Worm (Caenorhabditis elegans) whole organism, early embryonic: ENCODE measurements around the gene latd-1.

Experiments
- B0310.2 ChIP-seq: sonication (generic microtip); optimal IDR thresholded peaks from 2 replicates; lab custom pipeline; 2016; ENCODE audit warnings: mild to moderate bottlenecking, missing genetic modification characterization, missing compliant biosample characterization
- ama-1 ChIP-seq: fragments of 150-350 bp; optimal IDR thresholded peaks from 2 replicates; lab custom pipeline; 2014
- ets-7 ChIP-seq: sonication (generic microtip); optimal IDR thresholded peaks from 2 replicates; lab custom pipeline; 2016; ENCODE audit warnings: missing genotype, missing genetic modification characterization, missing compliant biosample characterization
- pes-1 ChIP-seq: fragments of 200-800 bp; sonication (Bioruptor generic); IDR thresholded peaks from 2 replicates; pipeline ENCODE4 v1.3.6; 2022; ENCODE audit warnings: missing genetic modification reagents, missing genetic modification characterization, missing compliant biosample characterization
- tbx-37 ChIP-seq: fragments of 200-800 bp; sonication (Bioruptor generic); conservative IDR thresholded peaks from 2 replicates; pipeline ENCODE4 v1.3.6; 2022; ENCODE audit warnings: missing genetic modification reagents, missing genetic modification characterization, missing compliant biosample characterization

DNA sequence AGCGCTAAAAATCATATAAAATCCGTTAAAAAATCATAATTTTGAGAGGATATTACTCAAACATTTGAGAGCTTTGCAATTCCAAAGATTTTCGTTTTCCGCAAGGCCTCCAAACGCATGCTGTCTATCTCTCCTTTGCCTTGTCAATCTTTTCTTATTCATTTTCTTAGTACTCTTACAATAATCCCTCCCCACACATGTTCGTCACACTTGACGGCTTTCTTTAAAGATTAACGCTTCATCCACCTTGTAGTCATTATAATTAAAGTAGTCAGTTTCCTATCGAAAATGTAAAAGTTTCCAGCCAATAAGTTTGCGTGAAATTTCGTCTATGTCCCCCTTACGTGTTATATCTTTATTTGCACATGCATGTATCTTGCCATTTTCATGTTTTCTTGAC, 2.6 kb upstream of the latd-1 start:
- TF ChIP-seq ets-7 (tag; lab: Kevin White, UChicago) (no peak), tbx-37 (GFP tag; lab: Robert Waterston, UW) (no peak), B0310.2 (tag; lab: Kevin White, UChicago) (no peak), ama-1 (no peak), pes-1 (GFP tag; lab: Robert Waterston, UW) (no peak)
